Worm (Caenorhabditis elegans): ENCODE measurements around the gene C55A6.4.

DNA sequence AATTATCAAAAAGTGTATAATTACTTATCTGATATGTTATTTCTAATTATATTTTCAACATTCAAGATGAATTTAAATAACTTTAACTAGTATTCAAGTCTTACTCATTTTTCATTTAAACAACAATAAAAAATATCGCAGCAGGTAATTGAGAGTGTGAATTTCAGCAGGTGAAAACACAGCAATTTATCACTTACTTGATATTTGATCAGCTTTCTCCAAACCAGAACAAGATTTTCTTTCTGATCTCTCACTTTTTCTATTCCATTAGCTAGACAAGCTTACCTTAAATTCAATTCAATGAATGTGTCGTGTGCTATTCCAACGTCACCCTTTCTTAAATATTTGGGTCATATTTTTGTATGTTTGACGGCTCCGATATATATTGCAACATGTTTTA, 32.1 kb downstream of the C55A6.4 start, which contains the start of gene srh-1:
- TF ChIP-seq ztf-29 (GFP tag; IDR thresholded peaks at IDR 0.05) (no peak), cog-1 (tag; optimal IDR thresholded peaks at IDR 0.05) (no peak), T22C8.4 (GFP tag; IDR thresholded peaks at IDR 0.05) (no peak), klf-2 (GFP tag; conservative IDR thresholded peaks at IDR 0.05) (no peak), ztf-23 (GFP tag; IDR thresholded peaks at IDR 0.05) (no peak), ref-1 (GFP tag; conservative IDR thresholded peaks at IDR 0.05) (no peak), flt-1 (GFP tag; IDR thresholded peaks at IDR 0.05) (no peak), med-1 (GFP tag; optimal IDR thresholded peaks at IDR 0.05; ENCODE audit: insufficient read depth) (no peak), tab-1 (GFP tag; IDR thresholded peaks at IDR 0.05) (no peak)

Measured in whole organism, midembryonic.